Fruit fly (Drosophila melanogaster) whole organism, prepupa: ENCODE measurements around the gene CG9855.
A peak's percentile ranks its signal among the peaks of the same experiment; 100 is the strongest.

ENCODE experiments used
- Blimp-1 ChIP-seq: fragments of 200-800 bp; sonication (Bioruptor generic); optimal IDR thresholded peaks from 3 replicates; lab custom pipeline; 2017; ENCODE audit warnings: missing biosample characterization, missing genetic modification characterization, mild to moderate bottlenecking, moderate library complexity, missing genetic modification reagents
- CG10631 ChIP-seq: fragments of 200-800 bp; sonication (Bioruptor generic); optimal IDR thresholded peaks from 2 replicates; lab custom pipeline; 2016; ENCODE audit warnings: missing biosample characterization, missing genetic modification characterization
- CG11294 ChIP-seq: fragments of 200-800 bp; sonication (Bioruptor generic); IDR thresholded peaks from 2 replicates; pipeline ENCODE4 v1.3.6; 2022; ENCODE audit warnings: missing biosample characterization, missing genetic modification characterization
- CG15336 ChIP-seq: fragments of 200-800 bp; sonication (Bioruptor generic); IDR thresholded peaks from 2 replicates; pipeline ENCODE4 v1.3.6; 2022; ENCODE audit warnings: missing biosample characterization, missing genetic modification characterization
- CG16779 ChIP-seq: fragments of 200-800 bp; sonication (Bioruptor generic); optimal IDR thresholded peaks from 3 replicates; lab custom pipeline; 2017; ENCODE audit warnings: missing biosample characterization, mild to moderate bottlenecking, missing genetic modification characterization
- CG3032 ChIP-seq: fragments of 200-800 bp; optimal IDR thresholded peaks from 2 replicates; lab custom pipeline; 2019; ENCODE audit warnings: missing biosample characterization, mild to moderate bottlenecking, missing genetic modification characterization, moderate library complexity
- CG31627 ChIP-seq: fragments of 200-800 bp; sonication (Bioruptor generic); optimal IDR thresholded peaks from 3 replicates; lab custom pipeline; 2016; ENCODE audit warnings: missing biosample characterization, missing genetic modification characterization
- CG32006 ChIP-seq: fragments of 200-800 bp; sonication (Bioruptor generic); optimal IDR thresholded peaks from 3 replicates; lab custom pipeline; 2017; ENCODE audit warnings: missing biosample characterization, mild to moderate bottlenecking, missing genetic modification characterization
- CG34406 ChIP-seq: fragments of 200-800 bp; sonication (Bioruptor generic); optimal IDR thresholded peaks from 3 replicates; lab custom pipeline; 2016; ENCODE audit warnings: missing biosample characterization, missing genetic modification characterization
- CG3919 ChIP-seq: fragments of 200-800 bp; sonication (Bioruptor generic); optimal IDR thresholded peaks from 3 replicates; lab custom pipeline; 2016; ENCODE audit warnings: missing biosample characterization, missing genetic modification characterization
- CG4318 ChIP-seq: fragments of 200-800 bp; sonication (Bioruptor generic); optimal IDR thresholded peaks from 3 replicates; lab custom pipeline; 2017; ENCODE audit warnings: missing biosample characterization, mild to moderate bottlenecking, missing genetic modification characterization
- CG6276 ChIP-seq: fragments of 200-800 bp; sonication (Bioruptor generic); optimal IDR thresholded peaks from 2 replicates; lab custom pipeline; 2017; ENCODE audit warnings: missing biosample characterization, mild to moderate bottlenecking, missing genetic modification characterization
- CG6792 ChIP-seq: fragments of 200-800 bp; sonication (Bioruptor generic); optimal IDR thresholded peaks from 3 replicates; lab custom pipeline; 2016; ENCODE audit warnings: missing biosample characterization, missing genetic modification characterization
- CG6808 ChIP-seq: fragments of 200-800 bp; sonication (Bioruptor generic); optimal IDR thresholded peaks from 3 replicates; lab custom pipeline; 2017; ENCODE audit warnings: missing biosample characterization, missing genetic modification characterization, mild to moderate bottlenecking, moderate library complexity, missing genetic modification reagents
- CG6854 ChIP-seq: fragments of 200-800 bp; sonication (Bioruptor generic); optimal IDR thresholded peaks from 2 replicates; lab custom pipeline; 2017; ENCODE audit warnings: missing biosample characterization, mild to moderate bottlenecking, missing genetic modification characterization
- CG8119 ChIP-seq: fragments of 200-800 bp; sonication (Bioruptor generic); IDR thresholded peaks from 3 replicates; pipeline ENCODE4 v1.3.6; 2022; ENCODE audit warnings: missing biosample characterization, missing genetic modification characterization
- CG8319 ChIP-seq: fragments of 200-800 bp; sonication (Bioruptor generic); optimal IDR thresholded peaks from 3 replicates; lab custom pipeline; 2016; ENCODE audit warnings: missing biosample characterization, missing genetic modification characterization
- Eip75B ChIP-seq: fragments of 200-800 bp; sonication (Bioruptor generic); optimal IDR thresholded peaks from 3 replicates; lab custom pipeline; 2016; ENCODE audit warnings: missing biosample characterization, missing genetic modification characterization
- Eip78C ChIP-seq: fragments of 200-800 bp; sonication (Bioruptor generic); peaks from one replicate; lab custom pipeline; 2016; ENCODE audit warnings: missing biosample characterization, missing genetic modification characterization
- Eip93F ChIP-seq: fragments of 200-800 bp; sonication (Bioruptor generic); optimal IDR thresholded peaks from 2 replicates; lab custom pipeline; 2016; ENCODE audit warnings: missing biosample characterization, mild to moderate bottlenecking, missing genetic modification characterization
- Ets21C ChIP-seq: fragments of 200-800 bp; sonication (Bioruptor generic); optimal IDR thresholded peaks from 3 replicates; lab custom pipeline; 2016; ENCODE audit warnings: missing biosample characterization, missing genetic modification characterization
- Gug ChIP-seq: fragments of 200-800 bp; sonication (Bioruptor generic); IDR thresholded peaks from 2 replicates; pipeline ENCODE4 v1.3.6; 2022; ENCODE audit warnings: missing biosample characterization, missing genetic modification characterization
- Hr38 ChIP-seq: sonication (Bioruptor generic); optimal IDR thresholded peaks from 2 replicates; lab custom pipeline; 2016; ENCODE audit warnings: missing biosample characterization, missing genetic modification characterization
- Hr39 ChIP-seq: fragments of 200-800 bp; sonication (Bioruptor generic); optimal IDR thresholded peaks from 2 replicates; lab custom pipeline; 2016; ENCODE audit warnings: missing biosample characterization, missing genetic modification characterization
- Hr4 ChIP-seq: fragments of 200-800 bp; sonication (Bioruptor generic); optimal IDR thresholded peaks from 3 replicates; lab custom pipeline; 2016; ENCODE audit warnings: missing biosample characterization, missing genetic modification characterization
- Lpt ChIP-seq: fragments of 200-800 bp; sonication (Bioruptor generic); optimal IDR thresholded peaks from 3 replicates; lab custom pipeline; 2016; ENCODE audit warnings: missing biosample characterization, missing genetic modification characterization
- Met ChIP-seq: fragments of 200-800 bp; sonication (Bioruptor generic); optimal IDR thresholded peaks from 3 replicates; lab custom pipeline; 2016; ENCODE audit warnings: missing biosample characterization, missing genetic modification characterization
- Smox ChIP-seq: fragments of 200-800 bp; sonication (Bioruptor generic); optimal IDR thresholded peaks from 3 replicates; lab custom pipeline; 2016; ENCODE audit warnings: missing biosample characterization, missing genetic modification characterization
- Sox102F ChIP-seq: fragments of 200-800 bp; sonication (Bioruptor generic); optimal IDR thresholded peaks from 2 replicates; lab custom pipeline; 2016; ENCODE audit warnings: missing biosample characterization, mild to moderate bottlenecking, missing genetic modification characterization
- Sox14 ChIP-seq: fragments of 200-800 bp; sonication (Bioruptor generic); optimal IDR thresholded peaks from 3 replicates; lab custom pipeline; 2016; ENCODE audit warnings: missing biosample characterization, missing genetic modification characterization
- achi ChIP-seq: fragments of 200-800 bp; sonication (Bioruptor generic); optimal IDR thresholded peaks from 3 replicates; lab custom pipeline; 2016; ENCODE audit warnings: missing biosample characterization, missing genetic modification characterization
- dac ChIP-seq: fragments of 200-800 bp; sonication (Bioruptor generic); optimal IDR thresholded peaks from 2 replicates; lab custom pipeline; 2017; ENCODE audit warnings: missing biosample characterization, mild to moderate bottlenecking, missing genetic modification characterization
- dsx ChIP-seq: fragments of 200-800 bp; optimal IDR thresholded peaks from 3 replicates; lab custom pipeline; 2019; ENCODE audit warnings: missing biosample characterization, mild to moderate bottlenecking, missing genetic modification characterization, moderate library complexity; ENCODE audit not compliant: poor library complexity, severe bottlenecking
- eg ChIP-seq: fragments of 200-800 bp; sonication (Bioruptor generic); IDR thresholded peaks from 3 replicates; pipeline ENCODE4 v1.3.6; 2022; ENCODE audit warnings: missing biosample characterization, missing genetic modification characterization
- fkh ChIP-seq: fragments of 200-800 bp; sonication (Bioruptor generic); optimal IDR thresholded peaks from 3 replicates; lab custom pipeline; 2017; ENCODE audit warnings: missing biosample characterization, mild to moderate bottlenecking, missing genetic modification characterization, moderate library complexity
- lz ChIP-seq: fragments of 200-800 bp; sonication (Bioruptor generic); optimal IDR thresholded peaks from 3 replicates; lab custom pipeline; 2016; ENCODE audit warnings: missing biosample characterization, missing genetic modification characterization
- net ChIP-seq: fragments of 200-800 bp; sonication (Bioruptor generic); optimal IDR thresholded peaks from 3 replicates; lab custom pipeline; 2016; ENCODE audit warnings: missing biosample characterization, missing genetic modification characterization
- pdm3 ChIP-seq: fragments of 200-800 bp; sonication (Bioruptor generic); optimal IDR thresholded peaks from 3 replicates; lab custom pipeline; 2016; ENCODE audit warnings: missing biosample characterization, missing genetic modification characterization
- ss ChIP-seq, 2 experiments: fragments of 200-800 bp; sonication (Bioruptor generic); optimal IDR thresholded peaks; 2 replicates in 1 of 2; 3 replicates in 1 of 2; lab custom pipeline; 2017 to 2018; ENCODE audit warnings: mild to moderate bottlenecking in 2 of 2, missing biosample characterization in 2 of 2, missing genetic modification characterization in 2 of 2, moderate library complexity in 1 of 2
- svp ChIP-seq: fragments of 200-800 bp; sonication (Bioruptor generic); peaks from one replicate; lab custom pipeline; 2016; ENCODE audit warnings: missing biosample characterization, missing genetic modification characterization
- topi ChIP-seq: fragments of 200-800 bp; sonication (Bioruptor generic); optimal IDR thresholded peaks from 3 replicates; lab custom pipeline; 2016; ENCODE audit warnings: missing biosample characterization, missing genetic modification characterization
- vri ChIP-seq: fragments of 200-800 bp; sonication (Bioruptor generic); optimal IDR thresholded peaks from 3 replicates; lab custom pipeline; 2016; ENCODE audit warnings: missing biosample characterization, mild to moderate bottlenecking, missing genetic modification characterization

CG9855 gene

dm6 chr3R:4378363-4379354 lies 19.0 kb downstream of the CG9855 start, which contains the start of gene Sfxn1-3 (continued):
- TF ChIP-seq Blimp-1 (GFP tag; lab: Kevin White, UChicago) (peak; percentile 40), CG3919 (GFP tag; lab: Kevin White, UChicago) (peak; percentile 67), topi (GFP tag; lab: Kevin White, UChicago) (peak; percentile 57), Met (GFP tag; lab: Kevin White, UChicago) (peak; percentile 54), Gug (GFP tag; lab: Robert Waterston, UW) (no peak), Eip78C (GFP tag; lab: Kevin White, UChicago) (peak; percentile 88), svp (GFP tag; lab: Kevin White, UChicago) (peak; percentile 86), CG6792 (GFP tag; lab: Kevin White, UChicago) (peak; percentile 4), dac (GFP tag; lab: Kevin White, UChicago) (no peak), lz (peak; percentile 37), Eip93F (GFP tag; lab: Kevin White, UChicago) (no peak), ss (GFP tag; optimal IDR thresholded peaks at IDR 0.05; lab: Kevin White, UChicago) (peak in 1 of 2 experiments; percentile 66), Eip75B (GFP tag; lab: Kevin White, UChicago) (no peak), CG31627 (GFP tag; lab: Kevin White, UChicago) (peak; percentile 35), eg (GFP tag; lab: Robert Waterston, UW) (peak; percentile 71; the same call in 2 of the 3 replicates), Sox14 (GFP tag; lab: Kevin White, UChicago) (peak; percentile 10), vri (GFP tag; lab: Kevin White, UChicago) (peak; percentile 100)

- TF ChIP-seq CG31627 (GFP tag; lab: Kevin White, UChicago) = no peak
- no peak for TF ChIP-seq CG6854 (GFP tag; lab: Kevin White, UChicago)
- no peak for TF ChIP-seq CG6276 (GFP tag; lab: Kevin White, UChicago)
- TF ChIP-seq Gug (GFP tag; lab: Robert Waterston, UW) = no peak
- TF ChIP-seq CG8319 (GFP tag; lab: Kevin White, UChicago) = no peak
- TF ChIP-seq Sox102F (GFP tag; lab: Kevin White, UChicago) = no peak
- no peak for TF ChIP-seq CG10631 (GFP tag; lab: Kevin White, UChicago)
Observed at dm6 chr3R:4362010-4362409, 35.7 kb downstream of the CG9855 start.

dm6 chr3R:4360668-4361110 lies 37.0 kb downstream of the CG9855 start:
- TF ChIP-seq ss (GFP tag; optimal IDR thresholded peaks at IDR 0.05; lab: Kevin White, UChicago) = peak in 1 of 2 experiments; percentile 24
- TF ChIP-seq CG6276 (GFP tag; lab: Kevin White, UChicago) = peak; percentile 5
- TF ChIP-seq Sox14 (GFP tag; lab: Kevin White, UChicago) = peak; percentile 12
- no peak for TF ChIP-seq CG3032
- TF ChIP-seq Hr38 (GFP tag; lab: Kevin White, UChicago) = no peak
- TF ChIP-seq Eip78C (GFP tag; lab: Kevin White, UChicago) = peak; percentile 73
- peak; percentile 11 for TF ChIP-seq net
- TF ChIP-seq Blimp-1 (GFP tag; lab: Kevin White, UChicago) = no peak
- TF ChIP-seq CG31627 (GFP tag; lab: Kevin White, UChicago) = no peak
- TF ChIP-seq CG8319 (GFP tag; lab: Kevin White, UChicago) = no peak
- peak; percentile 89 for TF ChIP-seq svp (GFP tag; lab: Kevin White, UChicago)
- no peak for TF ChIP-seq CG6808 (GFP tag; lab: Kevin White, UChicago)
- no peak for TF ChIP-seq Smox (GFP tag; lab: Kevin White, UChicago)
- TF ChIP-seq CG4318 (GFP tag; lab: Kevin White, UChicago) = no peak
- peak; percentile 33; the same call in 1 of the 3 replicates for TF ChIP-seq CG8119 (GFP tag; lab: Robert Waterston, UW)
- TF ChIP-seq achi (GFP tag; lab: Kevin White, UChicago) = no peak
- no peak; the same call in 2 of the 3 replicates for TF ChIP-seq eg (GFP tag; lab: Robert Waterston, UW)
- TF ChIP-seq Eip75B (GFP tag; lab: Kevin White, UChicago) = peak; percentile 45
- TF ChIP-seq Met (GFP tag; lab: Kevin White, UChicago) = no peak
- TF ChIP-seq CG10631 (GFP tag; lab: Kevin White, UChicago) = no peak
- TF ChIP-seq Lpt (GFP tag; lab: Kevin White, UChicago) = peak; percentile 36
- TF ChIP-seq Ets21C (GFP tag; lab: Kevin White, UChicago) = no peak
- TF ChIP-seq pdm3 (GFP tag; lab: Kevin White, UChicago) = no peak
- no peak for TF ChIP-seq Hr39 (GFP tag; lab: Kevin White, UChicago)
- no peak for TF ChIP-seq CG32006
- no peak for TF ChIP-seq CG11294 (GFP tag; lab: Robert Waterston, UW)
- no peak for TF ChIP-seq Hr4 (GFP tag; lab: Kevin White, UChicago)
- TF ChIP-seq lz = peak; percentile 11
- TF ChIP-seq CG6854 (GFP tag; lab: Kevin White, UChicago) = peak; percentile 19
- no peak for TF ChIP-seq fkh (GFP tag; lab: Kevin White, UChicago)
- peak; percentile 42 for TF ChIP-seq dsx
- no peak for TF ChIP-seq CG15336
- TF ChIP-seq CG34406 = no peak
- TF ChIP-seq CG16779 = no peak
